Fruit fly (Drosophila melanogaster) whole organism, wandering third instar larva: ENCODE results near the gene Glyp.

Experiments used
- CG32264 ChIP-seq: fragments of 200-800 bp; sonication (Bioruptor generic); optimal IDR thresholded peaks from 2 replicates; lab custom pipeline; 2016; ENCODE audit warnings: missing biosample characterization, missing genetic modification characterization
- dl ChIP-seq, 2 experiments: fragments of 175-275, 200-275 bp in 1 of 2; fragments of 200-275 bp in 1 of 2; sonication (Bioruptor generic); optimal IDR thresholded peaks; lab custom pipeline; 2018; ENCODE audit warnings: mild to moderate bottlenecking in 2 of 2, missing biosample characterization in 2 of 2, missing genetic modification characterization in 2 of 2, moderate library complexity in 2 of 2; ENCODE audit not compliant: partially characterized antibody in 2 of 2, insufficient read depth in 1 of 2
- h ChIP-seq: fragments of 200-800 bp; sonication (Bioruptor generic); optimal IDR thresholded peaks from 3 replicates; lab custom pipeline; 2016; ENCODE audit warnings: missing biosample characterization, mild to moderate bottlenecking, missing genetic modification characterization
- psq ChIP-seq: fragments of 200-800 bp; sonication (Bioruptor generic); optimal IDR thresholded peaks from 3 replicates; lab custom pipeline; 2017; ENCODE audit warnings: missing biosample characterization, mild to moderate bottlenecking, missing genetic modification characterization, moderate library complexity
- usp ChIP-seq: fragments of >200 bp; optimal IDR thresholded peaks from 2 replicates; lab custom pipeline; 2017; ENCODE audit warnings: missing biosample characterization, missing genetic modification characterization

DNA sequence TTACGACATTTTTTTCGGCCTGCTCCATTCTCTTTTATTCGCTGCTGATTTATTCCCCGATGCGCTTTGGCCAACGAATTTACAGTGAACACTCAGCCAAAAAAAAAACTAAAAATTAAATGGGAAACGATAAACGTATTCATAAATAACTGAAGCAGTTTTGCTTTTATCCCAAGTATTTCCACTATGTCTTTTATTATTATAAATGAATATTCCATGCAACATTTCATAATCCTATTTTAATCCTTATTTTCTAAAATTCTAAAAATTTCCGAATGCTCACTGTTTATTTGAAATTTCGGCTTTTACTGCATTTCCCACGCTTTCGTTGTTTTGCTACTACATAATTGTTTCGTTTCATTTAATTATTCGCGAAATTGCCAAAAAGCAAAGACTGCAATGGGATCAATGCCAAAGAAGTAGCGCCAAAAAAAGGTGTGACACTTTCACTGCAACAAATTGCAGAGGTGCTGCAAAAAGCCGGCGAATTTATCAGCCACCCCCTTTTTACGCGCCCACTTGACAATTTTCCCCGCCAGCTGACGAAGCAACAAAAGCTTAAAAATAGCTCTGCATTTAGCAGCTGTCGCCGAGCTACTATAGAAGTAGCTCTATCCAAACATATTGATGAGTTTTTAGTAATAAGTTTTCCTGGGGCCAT lies 966 bp downstream of the Glyp start:
- no peak for TF ChIP-seq usp (GFP tag; lab: Kevin White, UChicago)
- no peak for TF ChIP-seq psq
- no peak for TF ChIP-seq CG32264 (GFP tag; lab: Kevin White, UChicago)
- peak; percentile 19 for TF ChIP-seq h (GFP tag; lab: Kevin White, UChicago)
- no peak for TF ChIP-seq dl (GFP tag; optimal IDR thresholded peaks at IDR 0.05; lab: Kevin White, UChicago; ENCODE audit: insufficient read depth in 1 of 2, partially characterized antibody in 2 of 2)
